Worm (Caenorhabditis elegans): ENCODE measurements around the gene F14F7.7.

F14F7.7 gene

ce11 chrIII:13067884-13068767 is 37.4 kb downstream of the F14F7.7 start (continued):
- TF ChIP-seq mxl-3 (GFP tag; optimal IDR thresholded peaks at IDR 0.05): peak; percentile 97
- TF ChIP-seq F44E2.7 (GFP tag; IDR thresholded peaks at IDR 0.05): no peak
- no peak for TF ChIP-seq R02D3.7 (tag; optimal IDR thresholded peaks at IDR 0.05)
- TF ChIP-seq ceh-20 (GFP tag; IDR thresholded peaks at IDR 0.05): peak; percentile 68
- TF ChIP-seq nhr-111 (GFP tag; optimal IDR thresholded peaks at IDR 0.05): no peak
- no peak for TF ChIP-seq lin-39 (tag; optimal IDR thresholded peaks at IDR 0.05)
- no peak; the same call in 1 of the 2 replicates for TF ChIP-seq T26A8.4 (GFP tag; IDR thresholded peaks at IDR 0.05)
- peak; percentile 75 for TF ChIP-seq ctbp-1 (GFP tag; IDR thresholded peaks at IDR 0.05)
- peak; percentile 71 for TF ChIP-seq tra-1 (GFP tag; IDR thresholded peaks at IDR 0.05)
- peak; percentile 72; the same call in 1 of the 2 replicates for TF ChIP-seq lin-1 (GFP tag; IDR thresholded peaks at IDR 0.05)
- TF ChIP-seq zag-1 (tag; optimal IDR thresholded peaks at IDR 0.05): no peak
- no peak for TF ChIP-seq lim-7 (GFP tag; IDR thresholded peaks at IDR 0.05)
- no peak for TF ChIP-seq ZK546.5 (tag; optimal IDR thresholded peaks at IDR 0.05)
- no peak for TF ChIP-seq skn-1 (tag; optimal IDR thresholded peaks at IDR 0.05)
- TF ChIP-seq snpc-4 (tag; optimal IDR thresholded peaks at IDR 0.05): no peak
- peak; percentile 71 for TF ChIP-seq spr-1 (tag; optimal IDR thresholded peaks at IDR 0.05)

- no peak for TF ChIP-seq lir-3 (tag; optimal IDR thresholded peaks at IDR 0.05)
- TF ChIP-seq ceh-82 (tag; optimal IDR thresholded peaks at IDR 0.05): no peak
- TF ChIP-seq nhr-76 (tag; optimal IDR thresholded peaks at IDR 0.05): no peak
- TF ChIP-seq mes-2 (tag; optimal IDR thresholded peaks at IDR 0.05; ENCODE audit: poor library complexity, severe bottlenecking): no peak
- TF ChIP-seq snpc-1.2 (GFP tag; IDR thresholded peaks at IDR 0.05): no peak
- no peak for TF ChIP-seq lin-39 (tag; optimal IDR thresholded peaks at IDR 0.05)
- TF ChIP-seq fos-1 (tag; optimal IDR thresholded peaks at IDR 0.05): no peak
- no peak for TF ChIP-seq mep-1 (tag; optimal IDR thresholded peaks at IDR 0.05)
- TF ChIP-seq lin-38 (GFP tag; IDR thresholded peaks at IDR 0.05): no peak
- no peak for TF ChIP-seq F26F4.8 (GFP tag; conservative IDR thresholded peaks at IDR 0.05)
- no peak for TF ChIP-seq ama-1 (optimal IDR thresholded peaks at IDR 0.05)
- no peak for TF ChIP-seq T20F7.1 (GFP tag; optimal IDR thresholded peaks at IDR 0.05)
- TF ChIP-seq ceh-28 (tag; optimal IDR thresholded peaks at IDR 0.05): no peak
- no peak for TF ChIP-seq T26A8.4 (GFP tag; IDR thresholded peaks at IDR 0.05)
- no peak for TF ChIP-seq ceh-44 (GFP tag; IDR thresholded peaks at IDR 0.05)
- TF ChIP-seq arid-1 (GFP tag; conservative IDR thresholded peaks at IDR 0.05): no peak
- TF ChIP-seq nhr-41 (GFP tag; IDR thresholded peaks at IDR 0.05): no peak
- peak; percentile 13 for TF ChIP-seq dve-1 (tag; optimal IDR thresholded peaks at IDR 0.05; ENCODE audit: insufficient read depth)
- no peak for TF ChIP-seq spr-1 (tag; optimal IDR thresholded peaks at IDR 0.05)
- no peak for TF ChIP-seq daf-16 (GFP tag; optimal IDR thresholded peaks at IDR 0.05)
- TF ChIP-seq daf-16 (tag; optimal IDR thresholded peaks at IDR 0.05): peak; percentile 76
- no peak for TF ChIP-seq sdz-12 (GFP tag; optimal IDR thresholded peaks at IDR 0.05)
- TF ChIP-seq daf-12 (tag; optimal IDR thresholded peaks at IDR 0.05): no peak
- no peak for TF ChIP-seq egl-43 (GFP tag; IDR thresholded peaks at IDR 0.05)
- no peak for TF ChIP-seq F37D6.2 (tag; optimal IDR thresholded peaks at IDR 0.05)
- TF ChIP-seq hlh-11 (tag; optimal IDR thresholded peaks at IDR 0.05): peak; percentile 11
- no peak for TF ChIP-seq zip-11 (GFP tag; IDR thresholded peaks at IDR 0.05)
- no peak for TF ChIP-seq fkh-10 (GFP tag; optimal IDR thresholded peaks at IDR 0.05)
- TF ChIP-seq F10B5.3 (tag; optimal IDR thresholded peaks at IDR 0.05): no peak
- TF ChIP-seq zip-2 (tag; optimal IDR thresholded peaks at IDR 0.05): no peak
- TF ChIP-seq mdt-29 (GFP tag; IDR thresholded peaks at IDR 0.05): no peak
- TF ChIP-seq nhr-237 (tag; optimal IDR thresholded peaks at IDR 0.05): no peak
- TF ChIP-seq cey-2 (tag; optimal IDR thresholded peaks at IDR 0.05; ENCODE audit: borderline replicate concordance, insufficient read depth): no peak
- no peak for TF ChIP-seq lin-13 (GFP tag; optimal IDR thresholded peaks at IDR 0.05)
- no peak for TF ChIP-seq aly-2 (tag; optimal IDR thresholded peaks at IDR 0.05)
- TF ChIP-seq lsy-2 (tag; optimal IDR thresholded peaks at IDR 0.05): peak in 1 of 2 experiments; percentile 17
- no peak for TF ChIP-seq ztf-7 (tag; optimal IDR thresholded peaks at IDR 0.05)
Measured at ce11 chrIII:13069416-13069815, 38.7 kb downstream of the F14F7.7 start.

Measured in whole organism, L4 larva.